Worm (Caenorhabditis elegans) whole organism, early embryonic: Measurements from ENCODE around the gene W04G3.10.

Experiments used
- ceh-13 ChIP-seq: fragments of 200-800 bp; sonication (Bioruptor generic); optimal IDR thresholded peaks from 2 replicates; lab custom pipeline; 2018; ENCODE audit warnings: mild to moderate bottlenecking, missing genetic modification characterization, missing compliant biosample characterization
- flt-1 ChIP-seq: fragments of 200-800 bp; sonication (Bioruptor generic); IDR thresholded peaks from 2 replicates; pipeline ENCODE4 v1.3.6; 2022; ENCODE audit warnings: missing genetic modification characterization, missing compliant biosample characterization
- hnd-1 ChIP-seq: sonication (generic microtip); optimal IDR thresholded peaks from 2 replicates; lab custom pipeline; 2016; ENCODE audit warnings: missing genetic modification characterization, missing compliant biosample characterization
- pes-1 ChIP-seq: fragments of 200-800 bp; sonication (Bioruptor generic); IDR thresholded peaks from 2 replicates; pipeline ENCODE4 v1.3.6; 2022; ENCODE audit warnings: missing genetic modification reagents, missing genetic modification characterization, missing compliant biosample characterization
- tbx-37 ChIP-seq: fragments of 200-800 bp; sonication (Bioruptor generic); conservative IDR thresholded peaks from 2 replicates; pipeline ENCODE4 v1.3.6; 2022; ENCODE audit warnings: missing genetic modification reagents, missing genetic modification characterization, missing compliant biosample characterization

DNA sequence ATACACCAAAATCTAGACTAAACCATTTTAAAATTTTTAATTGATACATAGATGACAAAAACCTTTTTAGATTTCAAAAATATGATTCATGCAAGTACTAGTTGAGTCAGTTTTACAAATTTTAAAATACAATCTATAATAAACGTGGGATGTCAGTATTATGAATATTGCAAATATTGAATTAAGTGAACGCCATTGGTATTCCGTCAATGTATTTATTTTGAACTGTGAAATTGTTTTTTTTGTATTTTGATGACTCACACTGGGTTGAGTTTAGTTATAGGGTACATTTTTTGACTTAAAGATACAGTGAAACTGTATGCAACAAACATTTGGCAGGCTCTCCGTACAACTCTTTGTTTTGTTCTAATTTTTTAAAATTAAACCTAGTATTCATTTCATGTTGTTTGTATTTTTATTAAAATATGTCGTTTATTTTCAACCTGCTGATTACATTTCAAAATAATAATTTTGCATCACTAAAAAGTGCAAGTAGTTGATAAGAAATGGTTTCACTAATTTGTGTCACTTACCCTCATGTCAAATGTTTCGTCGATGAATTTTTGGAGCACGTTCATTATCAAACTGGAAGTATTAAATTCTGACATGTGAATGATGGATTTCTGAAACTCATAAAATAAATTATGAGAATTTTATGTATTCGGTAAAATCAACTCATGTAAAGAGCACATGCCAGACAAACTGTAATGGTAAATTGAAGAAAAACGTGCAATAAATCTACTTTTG is 27.0 kb upstream of the W04G3.10 start, which contains the start of gene W02H3.1:
- no peak for TF ChIP-seq ceh-13
- TF ChIP-seq flt-1 (GFP tag; lab: Robert Waterston, UW): no peak
- no peak for TF ChIP-seq tbx-37 (GFP tag; lab: Robert Waterston, UW)
- no peak for TF ChIP-seq pes-1 (GFP tag; lab: Robert Waterston, UW)
- no peak for TF ChIP-seq hnd-1 (tag; lab: Kevin White, UChicago)
